Fruit fly (Drosophila melanogaster) whole organism, embryonic: ENCODE measurements around the gene Alms1a.
A peak's percentile ranks its signal among the peaks of the same experiment; 100 is the strongest.

Experiments
- Bteb2 ChIP-seq: fragments of 200-800 bp; sonication (Bioruptor generic); optimal IDR thresholded peaks from 2 replicates; lab custom pipeline; 2016; ENCODE audit warnings: missing biosample characterization, missing genetic modification characterization
- CG10979 ChIP-seq: fragments of 200-800 bp; sonication (Bioruptor generic); optimal IDR thresholded peaks from 2 replicates; lab custom pipeline; 2018; ENCODE audit warnings: missing biosample characterization, mild to moderate bottlenecking, missing genetic modification characterization, moderate library complexity
- CG11560 ChIP-seq: fragments of 200-800 bp; sonication (Bioruptor generic); IDR thresholded peaks from 3 replicates; pipeline ENCODE4 v1.3.6; 2022; ENCODE audit warnings: missing biosample characterization, missing genetic modification characterization
- CG12942 ChIP-seq: fragments of 200-800 bp; sonication (Bioruptor generic); optimal IDR thresholded peaks from 3 replicates; lab custom pipeline; 2016; ENCODE audit warnings: missing biosample characterization, missing genetic modification characterization
- CG18011 ChIP-seq: fragments of 200-800 bp; sonication (Bioruptor generic); optimal IDR thresholded peaks from 2 replicates; lab custom pipeline; 2017; ENCODE audit warnings: missing biosample characterization, missing genetic modification characterization, mild to moderate bottlenecking, moderate library complexity, missing genotype
- CG18764 ChIP-seq: fragments of 200-800 bp; sonication (Bioruptor generic); optimal IDR thresholded peaks from 3 replicates; lab custom pipeline; 2016; ENCODE audit warnings: missing biosample characterization, missing genetic modification characterization
- CG2202 ChIP-seq: fragments of 200-800 bp; sonication (Bioruptor generic); optimal IDR thresholded peaks from 2 replicates; lab custom pipeline; 2018; ENCODE audit warnings: missing biosample characterization, mild to moderate bottlenecking, missing genetic modification characterization
- CG32772 ChIP-seq: fragments of 200-800 bp; sonication (Bioruptor generic); IDR thresholded peaks from 2 replicates; pipeline ENCODE4 v1.3.6; 2022; ENCODE audit warnings: missing biosample characterization, missing genetic modification characterization
- CG33557 ChIP-seq: fragments of 200-800 bp; sonication (Bioruptor generic); optimal IDR thresholded peaks from 2 replicates; lab custom pipeline; 2019; ENCODE audit warnings: missing biosample characterization, mild to moderate bottlenecking, missing genetic modification characterization, moderate library complexity
- CG3726 ChIP-seq: fragments of 200-800 bp; sonication (Bioruptor generic); IDR thresholded peaks from 3 replicates; pipeline ENCODE4, ENCODE4 v1.3.6; 2022; ENCODE audit warnings: missing biosample characterization, missing genetic modification characterization
- CG42726 ChIP-seq: fragments of 200-800 bp; sonication (Bioruptor generic); IDR thresholded peaks from 2 replicates; pipeline ENCODE4 v1.3.6; 2022; ENCODE audit warnings: missing biosample characterization, missing genetic modification characterization; ENCODE audit not compliant: partially characterized antibody
- CG4282 ChIP-seq: fragments of 200-800 bp; sonication (Bioruptor generic); optimal IDR thresholded peaks from 2 replicates; lab custom pipeline; 2016; ENCODE audit warnings: missing biosample characterization, missing genetic modification characterization
- CG4360 ChIP-seq: fragments of 200-800 bp; sonication (Bioruptor generic); IDR thresholded peaks from 2 replicates; pipeline ENCODE4 v1.3.6; 2022; ENCODE audit warnings: missing biosample characterization, missing genetic modification characterization
- CG8359 ChIP-seq: fragments of 200-800 bp; sonication (Bioruptor generic); optimal IDR thresholded peaks from 2 replicates; lab custom pipeline; 2017; ENCODE audit warnings: missing biosample characterization, mild to moderate bottlenecking, missing genetic modification characterization, borderline replicate concordance
- CG8388 ChIP-seq: fragments of 200-800 bp; sonication (Bioruptor generic); optimal IDR thresholded peaks from 2 replicates; lab custom pipeline; 2019; ENCODE audit warnings: missing biosample characterization, mild to moderate bottlenecking, missing genetic modification characterization, moderate library complexity
- CG8478 ChIP-seq: fragments of >200 bp; optimal IDR thresholded peaks from 2 replicates; lab custom pipeline; 2018
- CTCF ChIP-seq: fragments of 200-800 bp; sonication (Bioruptor generic); optimal IDR thresholded peaks from 2 replicates; lab custom pipeline; 2017; ENCODE audit warnings: missing biosample characterization, mild to moderate bottlenecking, missing genetic modification characterization, moderate library complexity
- Chrac-16 ChIP-seq: fragments of 200-800 bp; sonication (Bioruptor generic); optimal IDR thresholded peaks from 3 replicates; lab custom pipeline; 2016; ENCODE audit warnings: missing biosample characterization, missing genetic modification characterization
- CkIIα-i1 ChIP-seq: fragments of 200-800 bp; sonication (Bioruptor generic); IDR thresholded peaks from 2 replicates; pipeline ENCODE4 v1.3.6; 2022; ENCODE audit warnings: missing biosample characterization, missing genetic modification characterization
- CoRest ChIP-seq: fragments of 200-800 bp; sonication (Bioruptor generic); optimal IDR thresholded peaks from 3 replicates; lab custom pipeline; 2018; ENCODE audit warnings: missing biosample characterization, mild to moderate bottlenecking, missing genetic modification characterization, moderate library complexity
- D19A ChIP-seq: fragments of 200-800 bp; optimal IDR thresholded peaks from 3 replicates; lab custom pipeline; 2019; ENCODE audit warnings: missing biosample characterization, mild to moderate bottlenecking, missing genetic modification characterization, moderate library complexity
- Dref ChIP-seq: fragments of 200-800 bp; sonication (Bioruptor generic); IDR thresholded peaks from 2 replicates; pipeline ENCODE4 v1.3.6; 2022; ENCODE audit warnings: missing biosample characterization, missing genetic modification characterization
- E2f1 ChIP-seq: fragments of 200-800 bp; sonication (Bioruptor generic); IDR thresholded peaks from 2 replicates; pipeline ENCODE4 v1.3.6; 2022; ENCODE audit warnings: missing biosample characterization, missing genetic modification characterization
- Eip74EF ChIP-seq, 2 experiments: fragments of 200-800 bp in 1 of 2; fragments of >200 bp in 1 of 2; sonication (Bioruptor generic) in 1 of 2; optimal IDR thresholded peaks; 2 replicates each; lab custom pipeline; 2017 to 2019; ENCODE audit warnings: missing biosample characterization in 2 of 2, missing genetic modification characterization in 2 of 2, mild to moderate bottlenecking in 1 of 2, moderate library complexity in 1 of 2
- Ets97D ChIP-seq: fragments of 200-800 bp; sonication (Bioruptor generic); optimal IDR thresholded peaks from 3 replicates; lab custom pipeline; 2016; ENCODE audit warnings: missing biosample characterization, missing genetic modification characterization
- Fer3 ChIP-seq: fragments of 200-800 bp; sonication (Bioruptor generic); optimal IDR thresholded peaks from 2 replicates; lab custom pipeline; 2018; ENCODE audit warnings: missing biosample characterization, mild to moderate bottlenecking, missing genetic modification characterization, moderate library complexity
- HLH3B ChIP-seq: fragments of 200-800 bp; sonication (Bioruptor generic); IDR thresholded peaks from 2 replicates; pipeline ENCODE4 v1.3.6; 2022; ENCODE audit warnings: missing biosample characterization, missing genetic modification characterization
- MBD-R2 ChIP-seq: fragments of 200-800 bp; sonication (Bioruptor generic); IDR thresholded peaks from 2 replicates; pipeline ENCODE4 v1.3.6; 2022; ENCODE audit warnings: missing biosample characterization, missing genetic modification characterization
- Myb ChIP-seq: fragments of 200-800 bp; sonication (Bioruptor generic); optimal IDR thresholded peaks from 2 replicates; lab custom pipeline; 2016; ENCODE audit warnings: missing biosample characterization, missing genetic modification characterization
- NfI ChIP-seq: fragments of 200-800 bp; sonication (Bioruptor generic); optimal IDR thresholded peaks from 3 replicates; lab custom pipeline; 2018; ENCODE audit warnings: missing biosample characterization, mild to moderate bottlenecking, missing genetic modification characterization, moderate library complexity
- Poxn ChIP-seq: fragments of 200-800 bp; sonication (Bioruptor generic); IDR thresholded peaks from 2 replicates; pipeline ENCODE4 v1.3.6; 2022; ENCODE audit warnings: missing biosample characterization, missing genetic modification characterization
- Xrp1 ChIP-seq: fragments of 200-800 bp; sonication (Bioruptor generic); IDR thresholded peaks from 2 replicates; pipeline ENCODE4 v1.3.6; 2022; ENCODE audit warnings: missing biosample characterization, missing genetic modification characterization
- ab ChIP-seq: fragments of 200-800 bp; sonication (Bioruptor generic); optimal IDR thresholded peaks from 2 replicates; lab custom pipeline; 2016; ENCODE audit warnings: missing biosample characterization, missing genetic modification characterization
- az2 ChIP-seq: fragments of 200-800 bp; sonication (Bioruptor generic); optimal IDR thresholded peaks from 3 replicates; lab custom pipeline; 2016; ENCODE audit warnings: missing biosample characterization, missing genetic modification characterization
- cg ChIP-seq: fragments of 200-800 bp; sonication (Bioruptor generic); optimal IDR thresholded peaks from 3 replicates; lab custom pipeline; 2019; ENCODE audit warnings: missing biosample characterization, mild to moderate bottlenecking, missing genetic modification characterization, moderate library complexity
- chm ChIP-seq: fragments of 200-800 bp; sonication (Bioruptor generic); IDR thresholded peaks from 2 replicates; pipeline ENCODE4 v1.3.6; 2022; ENCODE audit warnings: missing biosample characterization, missing genetic modification characterization
- dimm ChIP-seq: fragments of 200-800 bp; sonication (Bioruptor generic); IDR thresholded peaks from 2 replicates; pipeline ENCODE4 v1.3.6; 2022; ENCODE audit warnings: missing biosample characterization, missing genetic modification characterization
- kah ChIP-seq: fragments of 200-800 bp; sonication (Bioruptor generic); optimal IDR thresholded peaks from 2 replicates; lab custom pipeline; 2018; ENCODE audit warnings: missing biosample characterization, mild to moderate bottlenecking, missing genetic modification characterization
- nerfin-2 ChIP-seq: fragments of 200-800 bp; sonication (Bioruptor generic); IDR thresholded peaks from 2 replicates; pipeline ENCODE4 v1.3.6; 2022; ENCODE audit warnings: missing biosample characterization, missing genetic modification characterization; ENCODE audit not compliant: partially characterized antibody
- nmo ChIP-seq: fragments of 200-800 bp; sonication (Bioruptor generic); optimal IDR thresholded peaks from 2 replicates; lab custom pipeline; 2018; ENCODE audit warnings: missing biosample characterization, mild to moderate bottlenecking, missing genetic modification characterization, moderate library complexity
- rib ChIP-seq: fragments of 200-800 bp; sonication (Bioruptor generic); IDR thresholded peaks from 2 replicates; pipeline ENCODE4 v1.3.6; 2022; ENCODE audit warnings: missing biosample characterization, missing genetic modification characterization
- run ChIP-seq: fragments of 200-800 bp; sonication (Bioruptor generic); optimal IDR thresholded peaks from 3 replicates; lab custom pipeline; 2018; ENCODE audit warnings: missing biosample characterization, mild to moderate bottlenecking, missing genetic modification characterization
- salm ChIP-seq: fragments of 200-800 bp; sonication (Bioruptor generic); optimal IDR thresholded peaks from 2 replicates; lab custom pipeline; 2018; ENCODE audit warnings: missing biosample characterization, mild to moderate bottlenecking, missing genetic modification characterization
- sens ChIP-seq: fragments of 200-800 bp; sonication (Bioruptor generic); peaks from one replicate; lab custom pipeline; 2016; ENCODE audit warnings: missing biosample characterization, missing genetic modification characterization
- slbo ChIP-seq: fragments of 200-800 bp; sonication (Bioruptor generic); IDR thresholded peaks from 2 replicates; pipeline ENCODE4 v1.3.6; 2022; ENCODE audit warnings: missing biosample characterization, missing genetic modification characterization
- tin ChIP-seq: fragments of 200-800 bp; sonication (Bioruptor generic); optimal IDR thresholded peaks from 3 replicates; lab custom pipeline; 2016; ENCODE audit warnings: missing biosample characterization, missing genetic modification characterization
- tna ChIP-seq: fragments of 200-800 bp; sonication (Bioruptor generic); IDR thresholded peaks from 2 replicates; pipeline ENCODE4 v1.3.6; 2022; ENCODE audit warnings: missing biosample characterization, missing genetic modification characterization; ENCODE audit not compliant: partially characterized antibody
- usp ChIP-seq: fragments of >200 bp; optimal IDR thresholded peaks from 2 replicates; lab custom pipeline; 2017; ENCODE audit warnings: missing biosample characterization, missing genetic modification characterization
- wor ChIP-seq: fragments of 200-800 bp; sonication (Bioruptor generic); IDR thresholded peaks from 2 replicates; pipeline ENCODE4 v1.3.6; 2022; ENCODE audit warnings: missing biosample characterization, missing genetic modification characterization
- zfh1 ChIP-seq: fragments of 200-800 bp; sonication (Bioruptor generic); IDR thresholded peaks from 3 replicates; pipeline ENCODE4 v1.3.6; 2022; ENCODE audit warnings: missing biosample characterization, missing genetic modification characterization

Alms1a gene

dm6 chrX:4589951-4590771 lies 45.6 kb downstream of the Alms1a start (continued):
- TF ChIP-seq CG8359 (GFP tag; lab: Kevin White, UChicago) (no peak), CG8478 (lab: Kevin White, UChicago) (peak; percentile 67), D19A (tag; lab: Kevin White, UChicago) (peak; percentile 56), NfI (GFP tag; lab: Kevin White, UChicago) (peak; percentile 77), nmo (GFP tag; lab: Kevin White, UChicago) (peak; percentile 80), ab (GFP tag; lab: Kevin White, UChicago) (peak; percentile 29), Poxn (GFP tag; lab: Robert Waterston, UW) (no peak), CG18011 (GFP tag; lab: Kevin White, UChicago) (peak; percentile 62), zfh1 (peak; percentile 97), CG12942 (GFP tag; lab: Kevin White, UChicago) (peak; percentile 83), CG33557 (GFP tag; lab: Kevin White, UChicago) (peak; percentile 60), slbo (peak; percentile 93), MBD-R2 (GFP tag; lab: Robert Waterston, UW) (peak; percentile 74), Dref (GFP tag; lab: Robert Waterston, UW) (no peak), Bteb2 (GFP tag; lab: Kevin White, UChicago) (peak; percentile 24), Chrac-16 (GFP tag; lab: Kevin White, UChicago) (peak; percentile 89), tin (GFP tag; lab: Kevin White, UChicago) (peak; percentile 79), CG32772 (GFP tag; lab: Robert Waterston, UW) (peak; percentile 93), tna (GFP tag; lab: Robert Waterston, UW) (no peak), Myb (GFP tag; lab: Kevin White, UChicago) (no peak), CG4282 (GFP tag; lab: Kevin White, UChicago) (no peak), nerfin-2 (GFP tag; lab: Robert Waterston, UW) (no peak), sens (GFP tag; lab: Kevin White, UChicago) (peak; percentile 89), HLH3B (GFP tag; lab: Robert Waterston, UW) (peak; percentile 91), Fer3 (tag; lab: Kevin White, UChicago) (peak; percentile 70), wor (GFP tag; lab: Robert Waterston, UW) (peak; percentile 83), CG11560 (tag; lab: Robert Waterston, UW) (peak; percentile 69; the same call in 2 of the 3 replicates), Eip74EF (GFP tag; optimal IDR thresholded peaks at IDR 0.05; lab: Kevin White, UChicago) (no peak), CG8388 (GFP tag; lab: Kevin White, UChicago) (peak; percentile 73), E2f1 (peak; percentile 88), chm (GFP tag; lab: Robert Waterston, UW) (peak; percentile 95), salm (peak; percentile 14), Xrp1 (GFP tag; lab: Robert Waterston, UW) (peak; percentile 92), rib (GFP tag; lab: Robert Waterston, UW) (peak; percentile 23; the same call in 1 of the 2 replicates), CG4360 (GFP tag; lab: Robert Waterston, UW) (peak; percentile 56; the same call in 1 of the 2 replicates), kah (GFP tag; lab: Kevin White, UChicago) (no peak), cg (GFP tag; lab: Kevin White, UChicago) (peak; percentile 96), az2 (peak; percentile 81), CG10979 (peak; percentile 79), usp (GFP tag; lab: Kevin White, UChicago) (no peak), CkIIα-i1 (GFP tag; lab: Robert Waterston, UW) (0 out of 2 replicates have a peak, but pooled peaks have one; percentile 24), CTCF (GFP tag; lab: Kevin White, UChicago) (no peak), CG3726 (peak; percentile 93), CG2202 (tag; lab: Kevin White, UChicago) (peak; percentile 50), dimm (GFP tag; lab: Robert Waterston, UW) (peak; percentile 66; the same call in 1 of the 2 replicates), CG42726 (GFP tag; lab: Robert Waterston, UW) (no peak), Ets97D (GFP tag; lab: Kevin White, UChicago) (no peak), CG18764 (GFP tag; lab: Kevin White, UChicago) (peak; percentile 69), run (tag; lab: Kevin White, UChicago) (no peak), CoRest (peak; percentile 85)
